Worm (Caenorhabditis elegans): ENCODE results near the gene mtss-1.

DNA sequence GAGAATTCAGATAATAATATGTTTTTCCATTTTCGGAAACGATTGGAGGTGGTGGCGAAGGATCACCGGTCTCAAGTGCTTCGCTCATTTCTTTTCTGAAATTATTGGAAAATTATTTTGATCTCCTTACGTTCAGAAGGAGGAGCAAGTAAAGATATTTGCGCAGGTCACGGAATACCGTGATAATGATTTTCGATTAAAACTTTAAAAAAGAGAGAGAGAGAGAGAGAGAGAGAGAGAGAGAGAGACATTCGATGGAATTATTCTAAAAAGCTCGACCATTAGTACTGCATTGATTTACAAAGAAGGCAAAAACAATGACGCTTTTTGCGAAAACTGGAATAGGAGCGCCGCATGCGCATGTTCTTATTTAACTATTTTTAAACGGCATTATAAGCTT, 24.1 kb downstream of the mtss-1 start, which contains the start of gene ztf-1:
- TF ChIP-seq ceh-27 (GFP tag; optimal IDR thresholded peaks at IDR 0.05): no peak
- TF ChIP-seq snpc-4 (GFP tag; optimal IDR thresholded peaks at IDR 0.05): no peak
- no peak for TF ChIP-seq snpc-4 (tag; optimal IDR thresholded peaks at IDR 0.05)
- TF ChIP-seq F39B2.1 (GFP tag; IDR thresholded peaks at IDR 0.05): no peak
- no peak for TF ChIP-seq F33H1.4 (GFP tag; IDR thresholded peaks at IDR 0.05)
- no peak for TF ChIP-seq repo-1 (tag; optimal IDR thresholded peaks at IDR 0.05)
- no peak for TF ChIP-seq ets-4 (GFP tag; optimal IDR thresholded peaks at IDR 0.05)
- TF ChIP-seq ztf-3 (GFP tag; optimal IDR thresholded peaks at IDR 0.05): no peak
- no peak for TF ChIP-seq ZK185.1 (tag; optimal IDR thresholded peaks at IDR 0.05; ENCODE audit: poor library complexity, severe bottlenecking)
- no peak for TF ChIP-seq nfya-1 (tag; optimal IDR thresholded peaks at IDR 0.05; ENCODE audit: borderline replicate concordance, insufficient read depth)
- TF ChIP-seq madf-8 (GFP tag; conservative IDR thresholded peaks at IDR 0.05): no peak
- TF ChIP-seq nhr-80 (tag; optimal IDR thresholded peaks at IDR 0.05): no peak
- no peak for TF ChIP-seq lsy-27 (tag; optimal IDR thresholded peaks at IDR 0.05; ENCODE audit: borderline replicate concordance, insufficient read depth)
- no peak for TF ChIP-seq somi-1 (GFP tag; optimal IDR thresholded peaks at IDR 0.05)
- TF ChIP-seq him-1 (tag; optimal IDR thresholded peaks at IDR 0.05): no peak
